Worm (Caenorhabditis elegans): ENCODE results near the gene F49E10.4.

ce11 chrX:5836527-5836926 is 39.1 kb upstream of the F49E10.4 start:
- TF ChIP-seq egl-27 (tag; optimal IDR thresholded peaks at IDR 0.05) (no peak), nhr-77 (tag; optimal IDR thresholded peaks at IDR 0.05) (no peak), nhr-11 (tag; optimal IDR thresholded peaks at IDR 0.05) (no peak), nhr-237 (tag; optimal IDR thresholded peaks at IDR 0.05) (no peak), fkh-2 (tag; optimal IDR thresholded peaks at IDR 0.05) (no peak), mdl-1 (tag; optimal IDR thresholded peaks at IDR 0.05) (no peak), zag-1 (tag; optimal IDR thresholded peaks at IDR 0.05) (no peak)

Data from whole organism, L3 larva.